Worm (Caenorhabditis elegans) whole organism, late embryonic: ENCODE measurements around the gene Y50D7A.1.

Experiments
- C38D4.7 ChIP-seq: fragments of 200-800 bp; sonication (Bioruptor generic); optimal IDR thresholded peaks from 2 replicates; lab custom pipeline; 2018; ENCODE audit warnings: mild to moderate bottlenecking, missing genetic modification characterization, moderate library complexity, missing compliant biosample characterization
- K02D7.2 ChIP-seq: sonication (generic microtip); optimal IDR thresholded peaks from 2 replicates; lab custom pipeline; 2017; ENCODE audit warnings: mild to moderate bottlenecking, missing genetic modification characterization, missing compliant biosample characterization
- K09A11.1 ChIP-seq: sonication (generic microtip); optimal IDR thresholded peaks from 2 replicates; lab custom pipeline; 2017; ENCODE audit warnings: antibody characterized with exemption, mild to moderate bottlenecking, missing genetic modification characterization, missing compliant biosample characterization; ENCODE audit not compliant: insufficient read depth
- T23F11.4 ChIP-seq: fragments of 200-800 bp; sonication (Bioruptor generic); optimal IDR thresholded peaks from 2 replicates; lab custom pipeline; 2018; ENCODE audit warnings: mild to moderate bottlenecking, missing genetic modification characterization, missing compliant biosample characterization
- Y22D7AL.16 ChIP-seq: sonication (generic microtip); optimal IDR thresholded peaks from 2 replicates; lab custom pipeline; 2016; ENCODE audit warnings: missing genetic modification characterization, missing compliant biosample characterization
- ahr-1 ChIP-seq: sonication (generic microtip); optimal IDR thresholded peaks from 2 replicates; lab custom pipeline; 2016; ENCODE audit warnings: missing genetic modification characterization, missing compliant biosample characterization
- ama-1 ChIP-seq: fragments of 150-350 bp; optimal IDR thresholded peaks from 2 replicates; lab custom pipeline; 2014
- ceh-14 ChIP-seq: sonication (generic microtip); optimal IDR thresholded peaks from 2 replicates; lab custom pipeline; 2016; ENCODE audit warnings: missing genotype, missing genetic modification characterization, missing compliant biosample characterization
- ceh-18 ChIP-seq: sonication (generic microtip); optimal IDR thresholded peaks from 2 replicates; lab custom pipeline; 2016; ENCODE audit warnings: missing genetic modification characterization, missing compliant biosample characterization
- ceh-2 ChIP-seq: sonication (generic microtip); optimal IDR thresholded peaks from 2 replicates; lab custom pipeline; 2016; ENCODE audit warnings: missing genotype, missing genetic modification characterization, missing compliant biosample characterization
- ceh-22 ChIP-seq: sonication (generic microtip); optimal IDR thresholded peaks from 2 replicates; lab custom pipeline; 2017; ENCODE audit warnings: missing biosample characterization, missing genetic modification characterization
- ceh-30 ChIP-seq: fragments of 150-350 bp; optimal IDR thresholded peaks from 2 replicates; lab custom pipeline; 2014; ENCODE audit warnings: missing biosample characterization, missing genetic modification characterization
- ceh-31 ChIP-seq: sonication (generic microtip); optimal IDR thresholded peaks from 2 replicates; lab custom pipeline; 2016; ENCODE audit warnings: missing genetic modification characterization, missing compliant biosample characterization
- ceh-34 ChIP-seq: sonication (generic microtip); optimal IDR thresholded peaks from 2 replicates; lab custom pipeline; 2016; ENCODE audit warnings: mild to moderate bottlenecking, missing genetic modification characterization, missing compliant biosample characterization
- ceh-48 ChIP-seq: sonication (generic microtip); optimal IDR thresholded peaks from 2 replicates; lab custom pipeline; 2016; ENCODE audit warnings: missing genetic modification characterization, inconsistent platforms, missing compliant biosample characterization
- ceh-6 ChIP-seq: fragments of 200-800 bp; sonication (Bioruptor generic); optimal IDR thresholded peaks from 2 replicates; lab custom pipeline; 2018; ENCODE audit warnings: mild to moderate bottlenecking, missing genetic modification characterization, missing compliant biosample characterization
- ceh-9 ChIP-seq: sonication (generic microtip); optimal IDR thresholded peaks from 2 replicates; lab custom pipeline; 2016; ENCODE audit warnings: mild to moderate bottlenecking, missing genetic modification characterization, inconsistent platforms, missing compliant biosample characterization
- che-1 ChIP-seq: sonication (generic microtip); optimal IDR thresholded peaks from 2 replicates; lab custom pipeline; 2016; ENCODE audit warnings: mild to moderate bottlenecking, missing genetic modification characterization, missing compliant biosample characterization
- dve-1 ChIP-seq: sonication (generic microtip); optimal IDR thresholded peaks from 2 replicates; lab custom pipeline; 2017; ENCODE audit warnings: antibody characterized with exemption, mild to moderate bottlenecking, missing genetic modification characterization, missing compliant biosample characterization
- elt-4 ChIP-seq: sonication (generic microtip); optimal IDR thresholded peaks from 2 replicates; lab custom pipeline; 2016; ENCODE audit warnings: missing genetic modification characterization, missing compliant biosample characterization
- ets-4 ChIP-seq: sonication (generic microtip); optimal IDR thresholded peaks from 2 replicates; lab custom pipeline; 2016; ENCODE audit warnings: missing genetic modification characterization, missing compliant biosample characterization
- eyg-1 ChIP-seq: sonication (generic microtip); optimal IDR thresholded peaks from 2 replicates; lab custom pipeline; 2016; ENCODE audit warnings: missing genotype, missing genetic modification characterization, missing compliant biosample characterization
- fax-1 ChIP-seq: sonication (generic microtip); optimal IDR thresholded peaks from 2 replicates; lab custom pipeline; 2016; ENCODE audit warnings: missing genotype, missing genetic modification characterization, missing compliant biosample characterization
- fkh-10 ChIP-seq: fragments of 150-350 bp; optimal IDR thresholded peaks from 2 replicates; lab custom pipeline; 2014; ENCODE audit warnings: missing biosample characterization, missing genetic modification reagents, missing genetic modification characterization
- fkh-6 ChIP-seq: sonication (generic microtip); optimal IDR thresholded peaks from 2 replicates; lab custom pipeline; 2016; ENCODE audit warnings: missing genetic modification characterization, missing compliant biosample characterization
- gmeb-2 ChIP-seq: sonication (generic microtip); optimal IDR thresholded peaks from 2 replicates; lab custom pipeline; 2016; ENCODE audit warnings: missing genetic modification characterization, inconsistent platforms, missing compliant biosample characterization
- hlh-13 ChIP-seq: fragments of 200-800 bp; sonication (Bioruptor generic); optimal IDR thresholded peaks from 2 replicates; lab custom pipeline; 2018; ENCODE audit warnings: mild to moderate bottlenecking, missing genetic modification characterization, missing compliant biosample characterization
- hlh-30 ChIP-seq: sonication (generic microtip); optimal IDR thresholded peaks from 2 replicates; lab custom pipeline; 2017; ENCODE audit warnings: antibody characterized with exemption, missing genetic modification characterization, missing compliant biosample characterization; ENCODE audit not compliant: insufficient read depth
- hlh-6 ChIP-seq: sonication (generic microtip); optimal IDR thresholded peaks from 2 replicates; lab custom pipeline; 2016; ENCODE audit warnings: missing genotype, missing genetic modification characterization, missing compliant biosample characterization
- hlh-8 ChIP-seq: sonication (generic microtip); optimal IDR thresholded peaks from 2 replicates; lab custom pipeline; 2016; ENCODE audit warnings: missing genotype, missing genetic modification characterization, missing compliant biosample characterization
- lin-11 ChIP-seq: fragments of 200-800 bp; sonication (Bioruptor generic); optimal IDR thresholded peaks from 2 replicates; lab custom pipeline; 2018; ENCODE audit warnings: mild to moderate bottlenecking, missing genetic modification characterization, missing compliant biosample characterization
- mec-3 ChIP-seq: sonication (generic microtip); optimal IDR thresholded peaks from 2 replicates; lab custom pipeline; 2016; ENCODE audit warnings: borderline replicate concordance, missing genetic modification characterization, missing compliant biosample characterization
- nfya-1 ChIP-seq: sonication (generic microtip); optimal IDR thresholded peaks from 2 replicates; lab custom pipeline; 2017; ENCODE audit warnings: missing genetic modification characterization, mild to moderate bottlenecking, missing compliant biosample characterization, antibody characterized with exemption, moderate library complexity
- nhr-11 ChIP-seq: fragments of 150-350 bp; optimal IDR thresholded peaks from 2 replicates; lab custom pipeline; 2014; ENCODE audit warnings: missing biosample characterization, missing genetic modification characterization
- nhr-232 ChIP-seq: sonication (generic microtip); optimal IDR thresholded peaks from 2 replicates; lab custom pipeline; 2016; ENCODE audit warnings: missing genetic modification characterization, missing compliant biosample characterization
- odd-2 ChIP-seq: sonication (generic microtip); optimal IDR thresholded peaks from 2 replicates; lab custom pipeline; 2017; ENCODE audit warnings: antibody characterized with exemption, mild to moderate bottlenecking, missing genetic modification characterization, missing compliant biosample characterization
- pag-3 ChIP-seq: sonication (generic microtip); optimal IDR thresholded peaks from 2 replicates; lab custom pipeline; 2016; ENCODE audit warnings: missing compliant biosample characterization, missing genetic modification characterization, borderline replicate concordance
- pat-9 ChIP-seq: fragments of 200-800 bp; sonication (Bioruptor generic); optimal IDR thresholded peaks from 2 replicates; lab custom pipeline; 2018; ENCODE audit warnings: mild to moderate bottlenecking, missing genetic modification characterization, moderate library complexity, missing compliant biosample characterization
- pax-1 ChIP-seq: fragments of 150-350 bp; optimal IDR thresholded peaks from 2 replicates; lab custom pipeline; 2014; ENCODE audit warnings: missing biosample characterization, missing genetic modification characterization
- pqm-1 ChIP-seq: sonication (generic microtip); optimal IDR thresholded peaks from 2 replicates; lab custom pipeline; 2016; ENCODE audit warnings: missing genetic modification characterization, missing compliant biosample characterization
- rnt-1 ChIP-seq: sonication (generic microtip); optimal IDR thresholded peaks from 2 replicates; lab custom pipeline; 2016; ENCODE audit warnings: missing genetic modification characterization, missing compliant biosample characterization
- sox-2 ChIP-seq: fragments of 200-800 bp; sonication (Bioruptor generic); IDR thresholded peaks from 2 replicates; pipeline ENCODE4 v1.3.6; 2022; ENCODE audit warnings: missing genetic modification reagents, missing genetic modification characterization, missing compliant biosample characterization
- sox-4 ChIP-seq: sonication (generic microtip); optimal IDR thresholded peaks from 2 replicates; lab custom pipeline; 2017; ENCODE audit warnings: mild to moderate bottlenecking, missing genetic modification characterization, inconsistent platforms, missing compliant biosample characterization
- tbx-2 ChIP-seq: sonication (generic microtip); optimal IDR thresholded peaks from 2 replicates; lab custom pipeline; 2016; ENCODE audit warnings: missing genetic modification characterization, missing compliant biosample characterization
- tbx-7 ChIP-seq: sonication (generic microtip); optimal IDR thresholded peaks from 2 replicates; lab custom pipeline; 2016; ENCODE audit warnings: missing genotype, missing genetic modification characterization, missing compliant biosample characterization
- unc-3 ChIP-seq, 2 experiments: fragments of 200-800 bp in 1 of 2; sonication (Bioruptor generic) in 1 of 2; sonication (generic microtip) in 1 of 2; conservative IDR thresholded peaks in 1 of 2; optimal IDR thresholded peaks in 1 of 2; 2 replicates each; pipeline versions ENCODE4 v1.3.6 to Lab custom; 2016 to 2022; ENCODE audit warnings: missing compliant biosample characterization in 2 of 2, missing genetic modification characterization in 2 of 2, missing genetic modification reagents in 1 of 2
- unc-55 ChIP-seq: sonication (generic microtip); optimal IDR thresholded peaks from 2 replicates; lab custom pipeline; 2017; ENCODE audit warnings: missing biosample characterization, missing genetic modification reagents, missing genetic modification characterization
- zip-5 ChIP-seq: sonication (generic microtip); optimal IDR thresholded peaks from 2 replicates; lab custom pipeline; 2016; ENCODE audit warnings: missing genetic modification characterization, missing compliant biosample characterization
- ztf-16 ChIP-seq: sonication (generic microtip); optimal IDR thresholded peaks from 2 replicates; lab custom pipeline; 2017; ENCODE audit warnings: missing genetic modification characterization, missing compliant biosample characterization

The Y50D7A.1 gene

ce11 chrIII:348465-348864 lies 56.0 kb downstream of the Y50D7A.1 start:
- TF ChIP-seq pat-9, result no peak
- TF ChIP-seq ama-1, result no peak
- TF ChIP-seq hlh-8 (tag; lab: Kevin White, UChicago), result no peak
- TF ChIP-seq ets-4 (tag; lab: Kevin White, UChicago), result no peak
- TF ChIP-seq fax-1, result no peak
- TF ChIP-seq zip-5, result no peak

DNA sequence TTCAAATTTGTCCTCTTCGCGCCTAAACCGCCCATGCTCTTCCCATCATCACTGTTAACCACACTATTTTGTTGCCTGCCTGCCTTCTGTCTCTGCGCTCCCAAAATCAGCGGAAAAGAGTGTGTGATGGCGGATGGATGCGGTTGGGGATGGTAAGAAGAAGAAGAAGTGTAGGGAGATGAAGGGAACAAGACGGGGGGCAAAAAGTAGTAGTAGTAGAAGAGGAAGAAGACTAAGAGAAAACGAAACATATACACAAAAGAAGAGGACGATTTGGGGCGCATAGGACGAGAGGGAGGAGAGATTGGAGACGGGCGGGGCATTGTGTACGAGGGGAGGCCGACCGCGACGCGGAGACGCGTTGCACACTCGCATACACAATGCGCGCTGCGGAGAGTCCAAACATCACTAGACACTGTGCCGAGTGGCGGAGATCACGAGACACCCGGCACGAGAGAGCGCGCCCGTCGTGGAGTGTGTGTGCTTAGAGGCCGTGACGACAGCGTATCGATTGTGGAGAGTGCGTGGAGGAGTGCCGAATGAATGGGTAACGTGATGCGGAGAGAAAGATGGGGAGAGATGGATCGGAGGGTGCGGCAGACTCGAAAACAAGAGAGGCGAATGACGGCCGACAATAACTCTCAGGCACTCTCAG lies 57.2 kb downstream of the Y50D7A.1 start:
- no peak for TF ChIP-seq ceh-22 (tag; lab: Kevin White, UChicago)
- peak; percentile 21 for TF ChIP-seq T23F11.4 (GFP tag; lab: Kevin White, UChicago)
- TF ChIP-seq nhr-11 (tag; lab: Kevin White, UChicago), result no peak
- TF ChIP-seq fkh-10 (GFP tag; lab: Kevin White, UChicago), result no peak
- no peak for TF ChIP-seq ceh-9
- no peak for TF ChIP-seq zip-5
- peak; percentile 27 for TF ChIP-seq unc-55 (GFP tag; lab: Kevin White, UChicago)
- TF ChIP-seq unc-3 (GFP tag; conservative IDR thresholded peaks at IDR 0.05; lab: Robert Waterston, UW), result 0 out of 2 replicates have a peak, but pooled peaks have one; percentile 3
- TF ChIP-seq unc-3 (tag; optimal IDR thresholded peaks at IDR 0.05; lab: Kevin White, UChicago), result no peak
- TF ChIP-seq mec-3, result no peak
- TF ChIP-seq fkh-6 (tag; lab: Kevin White, UChicago), result no peak
- peak; percentile 34; the same call in 1 of the 2 replicates for TF ChIP-seq sox-2 (GFP tag; lab: Robert Waterston, UW)
- TF ChIP-seq K02D7.2 (tag; lab: Kevin White, UChicago), result no peak
- no peak for TF ChIP-seq sox-4 (tag; lab: Kevin White, UChicago)
- peak; percentile 90 for TF ChIP-seq ceh-48 (tag; lab: Kevin White, UChicago)
- TF ChIP-seq tbx-7 (tag; lab: Kevin White, UChicago), result no peak
- TF ChIP-seq ets-4 (tag; lab: Kevin White, UChicago), result peak; percentile 52
- no peak for TF ChIP-seq nhr-232
- TF ChIP-seq ceh-6 (GFP tag; lab: Kevin White, UChicago), result peak; percentile 28
- TF ChIP-seq che-1 (tag; lab: Kevin White, UChicago), result peak; percentile 31
- no peak for TF ChIP-seq C38D4.7 (GFP tag; lab: Kevin White, UChicago)
- peak; percentile 80 for TF ChIP-seq ceh-18
- no peak for TF ChIP-seq odd-2 (tag; lab: Kevin White, UChicago)
- TF ChIP-seq gmeb-2 (tag; lab: Kevin White, UChicago), result no peak
- peak; percentile 99 for TF ChIP-seq hlh-30
- TF ChIP-seq hlh-6 (tag; lab: Kevin White, UChicago), result peak; percentile 10
- TF ChIP-seq eyg-1 (tag; lab: Kevin White, UChicago), result peak; percentile 36
- TF ChIP-seq pag-3 (tag; lab: Kevin White, UChicago), result no peak
- TF ChIP-seq hlh-13 (GFP tag; lab: Kevin White, UChicago), result no peak
- peak; percentile 66 for TF ChIP-seq nfya-1 (tag; lab: Kevin White, UChicago)
- peak; percentile 91 for TF ChIP-seq ceh-31
- TF ChIP-seq dve-1 (tag; lab: Kevin White, UChicago), result peak; percentile 46
- TF ChIP-seq fax-1, result peak; percentile 3
- TF ChIP-seq elt-4, result no peak
- TF ChIP-seq K09A11.1 (tag; lab: Kevin White, UChicago), result no peak
- no peak for TF ChIP-seq ahr-1 (tag; lab: Kevin White, UChicago)
- peak; percentile 25 for TF ChIP-seq Y22D7AL.16 (tag; lab: Kevin White, UChicago)
- no peak for TF ChIP-seq lin-11 (tag; lab: Kevin White, UChicago)
- TF ChIP-seq pax-1, result peak; percentile 83
- no peak for TF ChIP-seq ztf-16 (tag; lab: Kevin White, UChicago)
- TF ChIP-seq ceh-14, result peak; percentile 61
- peak; percentile 20 for TF ChIP-seq ceh-2 (tag; lab: Kevin White, UChicago)
- TF ChIP-seq pat-9, result peak; percentile 44
- peak; percentile 81 for TF ChIP-seq ceh-34 (tag; lab: Kevin White, UChicago)
- TF ChIP-seq ceh-30 (tag; lab: Kevin White, UChicago), result peak; percentile 46
- peak; percentile 22 for TF ChIP-seq pqm-1 (tag; lab: Kevin White, UChicago)
- TF ChIP-seq tbx-2, result peak; percentile 78
- TF ChIP-seq rnt-1, result peak; percentile 45
